Fruit fly (Drosophila melanogaster) whole organism: ENCODE results near the gene fz4.

ENCODE experiments used
- CG8478 ChIP-seq: fragments of >200 bp; optimal IDR thresholded peaks from 2 replicates; lab custom pipeline; 2018; ENCODE audit warnings: inconsistent platforms
- Dll ChIP-seq: fragments of >200 bp; optimal IDR thresholded peaks from 2 replicates; lab custom pipeline; 2017
- EcR ChIP-seq, 2 experiments: fragments of >200 bp; optimal IDR thresholded peaks; 2 replicates each; lab custom pipeline; 2017; ENCODE audit warnings: missing biosample characterization in 2 of 2, missing genetic modification characterization in 2 of 2, missing genetic modification reagents in 2 of 2
- psq ChIP-seq: fragments of >200 bp; optimal IDR thresholded peaks from 2 replicates; lab custom pipeline; 2017
- usp ChIP-seq: fragments of >200 bp; optimal IDR thresholded peaks from 2 replicates; lab custom pipeline; 2017; ENCODE audit warnings: missing biosample characterization, missing genetic modification characterization, mixed read lengths

DNA sequence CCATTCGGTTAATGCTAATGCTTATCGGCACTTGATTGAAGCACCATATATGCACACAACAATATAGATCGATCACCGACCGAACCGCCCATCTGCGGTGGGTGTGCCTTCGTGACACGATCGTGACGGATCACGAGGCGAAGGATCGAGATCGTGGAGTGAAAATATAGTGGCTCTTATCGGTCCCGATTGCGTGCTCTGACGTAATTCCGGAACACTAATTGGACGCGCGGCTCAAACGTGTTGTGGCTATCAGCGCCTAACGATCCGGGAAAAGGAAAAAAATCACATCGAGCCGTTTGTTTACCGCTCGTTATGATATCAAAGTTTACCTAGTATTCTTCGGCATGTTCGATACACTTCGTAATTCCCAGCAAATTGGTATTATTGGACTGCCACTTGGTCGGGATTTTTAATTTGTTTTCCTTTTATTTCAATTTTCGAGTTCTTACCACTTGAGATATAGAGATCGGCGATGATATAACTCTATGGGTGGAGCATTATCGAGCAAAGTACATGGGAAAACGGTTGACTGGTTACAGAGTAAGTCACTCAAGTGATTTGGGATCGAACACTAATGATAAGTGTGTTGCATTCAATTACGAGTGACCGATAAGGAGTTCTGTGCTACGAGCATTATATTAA is 36.8 kb downstream of the fz4 start:
- no peak for TF ChIP-seq usp (GFP tag; lab: Kevin White, UChicago)
- no peak for TF ChIP-seq EcR (GFP tag; optimal IDR thresholded peaks at IDR 0.05; lab: Kevin White, UChicago)
- TF ChIP-seq Dll (lab: Kevin White, UChicago): no peak
- TF ChIP-seq CG8478 (lab: Kevin White, UChicago): no peak
- no peak for TF ChIP-seq psq (lab: Kevin White, UChicago)
